Worm (Caenorhabditis elegans): ENCODE results near the gene lex-1.
A peak's percentile ranks its signal among the peaks of the same experiment; 100 is the strongest.

lex-1 gene

ce11 chrIV:12113056-12113455, 33.8 kb downstream of the lex-1 start:
- no peak for TF ChIP-seq unc-55 (GFP tag; optimal IDR thresholded peaks at IDR 0.05)
- TF ChIP-seq ceh-18 (tag; optimal IDR thresholded peaks at IDR 0.05), result peak; percentile 62

ce11 chrIV:12114498-12114897, 35.2 kb downstream of the lex-1 start:
- TF ChIP-seq tbx-2 (tag; optimal IDR thresholded peaks at IDR 0.05) (no peak), hlh-30 (tag; optimal IDR thresholded peaks at IDR 0.05; ENCODE audit: insufficient read depth) (no peak), unc-42 (tag; optimal IDR thresholded peaks at IDR 0.05) (peak; percentile 91), sdc-2 (tag; optimal IDR thresholded peaks at IDR 0.05) (no peak), ets-4 (tag; optimal IDR thresholded peaks at IDR 0.05) (no peak), F13H6.1 (tag; optimal IDR thresholded peaks at IDR 0.05) (no peak)

ce11 chrIV:12120536-12120935, 41.3 kb downstream of the lex-1 start:
- TF ChIP-seq nfya-1 (tag; optimal IDR thresholded peaks at IDR 0.05), result peak; percentile 88
- TF ChIP-seq hlh-13 (GFP tag; optimal IDR thresholded peaks at IDR 0.05), result no peak
- TF ChIP-seq ceh-9 (tag; optimal IDR thresholded peaks at IDR 0.05), result no peak
- no peak for TF ChIP-seq ceh-22 (tag; optimal IDR thresholded peaks at IDR 0.05)

- TF ChIP-seq fkh-10 (GFP tag; optimal IDR thresholded peaks at IDR 0.05) (no peak), nfya-1 (tag; optimal IDR thresholded peaks at IDR 0.05) (peak; percentile 26)
Observed at ce11 chrIV:12121076-12121475, 41.8 kb downstream of the lex-1 start, which contains the start of the genes ddb-1 and M18.6. ddb-1 (minus strand) TSS chrIV:12121165. M18.6 (plus strand) TSS chrIV:12121310.

ce11 chrIV:12122874-12123664, 43.8 kb downstream of the lex-1 start, which contains the start of gene aly-3:
aly-3 (plus strand) TSS chrIV:12123282.
- no peak for TF ChIP-seq ztf-16 (tag; optimal IDR thresholded peaks at IDR 0.05)
- TF ChIP-seq nfya-1 (tag; optimal IDR thresholded peaks at IDR 0.05), result peak; percentile 11
- TF ChIP-seq nhr-232 (tag; optimal IDR thresholded peaks at IDR 0.05), result no peak
- peak; percentile 19 for TF ChIP-seq tbx-2 (tag; optimal IDR thresholded peaks at IDR 0.05)
- TF ChIP-seq hlh-8 (tag; optimal IDR thresholded peaks at IDR 0.05), result no peak
- TF ChIP-seq ceh-14 (tag; optimal IDR thresholded peaks at IDR 0.05), result no peak
- TF ChIP-seq ceh-31 (tag; optimal IDR thresholded peaks at IDR 0.05), result no peak
- no peak for TF ChIP-seq ceh-34 (tag; optimal IDR thresholded peaks at IDR 0.05)
- no peak for TF ChIP-seq hlh-15 (tag; optimal IDR thresholded peaks at IDR 0.05)
- TF ChIP-seq ceh-30 (tag; optimal IDR thresholded peaks at IDR 0.05), result no peak
- TF ChIP-seq eyg-1 (tag; optimal IDR thresholded peaks at IDR 0.05), result no peak
- no peak for TF ChIP-seq dve-1 (tag; optimal IDR thresholded peaks at IDR 0.05)
- no peak for TF ChIP-seq elt-4 (tag; optimal IDR thresholded peaks at IDR 0.05)
- TF ChIP-seq che-1 (tag; optimal IDR thresholded peaks at IDR 0.05), result no peak
- TF ChIP-seq ttx-3 (tag; optimal IDR thresholded peaks at IDR 0.05), result no peak
- no peak for TF ChIP-seq sox-2 (GFP tag; IDR thresholded peaks at IDR 0.05)

- no peak for TF ChIP-seq pag-3 (tag; optimal IDR thresholded peaks at IDR 0.05; ENCODE audit: borderline replicate concordance)
- TF ChIP-seq fkh-6 (tag; optimal IDR thresholded peaks at IDR 0.05), result no peak
- TF ChIP-seq syd-9 (tag; optimal IDR thresholded peaks at IDR 0.05), result no peak
- no peak for TF ChIP-seq lim-6 (tag; optimal IDR thresholded peaks at IDR 0.05)
- no peak for TF ChIP-seq T23F11.4 (GFP tag; optimal IDR thresholded peaks at IDR 0.05)
- TF ChIP-seq tbx-7 (tag; optimal IDR thresholded peaks at IDR 0.05), result no peak
- no peak for TF ChIP-seq ceh-14 (tag; optimal IDR thresholded peaks at IDR 0.05)
- TF ChIP-seq rnt-1 (tag; optimal IDR thresholded peaks at IDR 0.05), result no peak
- no peak for TF ChIP-seq unc-86 (tag; optimal IDR thresholded peaks at IDR 0.05)
- no peak for TF ChIP-seq hlh-8 (tag; optimal IDR thresholded peaks at IDR 0.05)
Observed at ce11 chrIV:12124314-12125084, 45.2 kb downstream of the lex-1 start, which contains the start of gene dhhc-6. dhhc-6 (plus strand) TSS chrIV:12124952.

All from whole organism, late embryonic.